Worm (Caenorhabditis elegans) whole organism, L1 larva: ENCODE measurements around the gene cla-1.

Source experiments
- ama-1 ChIP-seq: fragments of 150-350 bp; optimal IDR thresholded peaks from 2 replicates; lab custom pipeline; 2014
- ceh-90 ChIP-seq: sonication (generic microtip); optimal IDR thresholded peaks from 2 replicates; lab custom pipeline; 2016; ENCODE audit warnings: missing genetic modification characterization, missing compliant biosample characterization
- jun-1 ChIP-seq: fragments of 150-350 bp; optimal IDR thresholded peaks from 2 replicates; lab custom pipeline; 2014; ENCODE audit warnings: missing biosample characterization, missing genetic modification reagents, missing genetic modification characterization
- lsy-2 ChIP-seq, 2 experiments: fragments of 150-350 bp; optimal IDR thresholded peaks; 2 replicates each; lab custom pipeline; 2014; ENCODE audit warnings: missing biosample characterization in 2 of 2, missing genetic modification characterization in 2 of 2
- nhr-90 ChIP-seq: sonication (generic microtip); optimal IDR thresholded peaks from 2 replicates; lab custom pipeline; 2016; ENCODE audit warnings: mild to moderate bottlenecking, missing genetic modification characterization, missing compliant biosample characterization; ENCODE audit not compliant: poor library complexity
- rnt-1 ChIP-seq: sonication (generic microtip); optimal IDR thresholded peaks from 2 replicates; lab custom pipeline; 2016; ENCODE audit warnings: mild to moderate bottlenecking, missing genetic modification characterization, moderate library complexity, missing compliant biosample characterization
- snpc-4 ChIP-seq: fragments of 150-350 bp; optimal IDR thresholded peaks from 2 replicates; lab custom pipeline; 2014; ENCODE audit warnings: missing biosample characterization, missing genetic modification characterization

DNA sequence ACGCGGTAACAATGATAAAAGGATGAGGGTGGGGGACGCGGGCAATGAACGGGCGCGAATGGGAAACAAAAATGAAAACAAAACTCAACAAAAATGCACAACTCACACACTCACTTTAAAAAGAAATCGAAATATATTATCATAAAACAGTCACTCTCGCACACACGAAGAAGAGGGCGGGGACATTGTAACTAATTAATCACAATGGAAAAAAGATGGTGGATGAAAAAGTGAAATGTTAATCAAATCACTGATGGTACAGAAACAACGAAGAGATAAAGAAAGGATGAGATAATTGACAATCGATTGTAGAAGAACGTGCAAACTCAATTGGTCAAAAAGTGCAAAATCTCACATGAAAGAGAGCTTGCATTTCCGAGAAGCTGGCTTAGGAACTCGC is 29.5 kb upstream of the cla-1 start:
- TF ChIP-seq ceh-90 (no peak), ama-1 (lab: Kevin White, UChicago) (no peak), rnt-1 (tag; lab: Kevin White, UChicago) (no peak), nhr-90 (tag; lab: Kevin White, UChicago) (no peak), snpc-4 (no peak), jun-1 (tag; lab: Kevin White, UChicago) (no peak), lsy-2 (tag; optimal IDR thresholded peaks at IDR 0.05; lab: Kevin White, UChicago) (no peak)
